Worm (Caenorhabditis elegans): Measurements from ENCODE around the gene C49F8.3.

ce11 chrX:13415722-13416121 lies 28.4 kb upstream of the C49F8.3 start, which contains the start of gene C29F7.2:
- TF ChIP-seq ama-1 (optimal IDR thresholded peaks at IDR 0.05), result no peak
- no peak for TF ChIP-seq unc-86 (tag; optimal IDR thresholded peaks at IDR 0.05)
- no peak for TF ChIP-seq dve-1 (tag; optimal IDR thresholded peaks at IDR 0.05)
- TF ChIP-seq C38D4.7 (GFP tag; optimal IDR thresholded peaks at IDR 0.05), result no peak
